Worm (Caenorhabditis elegans): ENCODE data around the gene perm-4.
A peak's percentile ranks its signal among the peaks of the same experiment; 100 is the strongest.

The perm-4 gene

DNA sequence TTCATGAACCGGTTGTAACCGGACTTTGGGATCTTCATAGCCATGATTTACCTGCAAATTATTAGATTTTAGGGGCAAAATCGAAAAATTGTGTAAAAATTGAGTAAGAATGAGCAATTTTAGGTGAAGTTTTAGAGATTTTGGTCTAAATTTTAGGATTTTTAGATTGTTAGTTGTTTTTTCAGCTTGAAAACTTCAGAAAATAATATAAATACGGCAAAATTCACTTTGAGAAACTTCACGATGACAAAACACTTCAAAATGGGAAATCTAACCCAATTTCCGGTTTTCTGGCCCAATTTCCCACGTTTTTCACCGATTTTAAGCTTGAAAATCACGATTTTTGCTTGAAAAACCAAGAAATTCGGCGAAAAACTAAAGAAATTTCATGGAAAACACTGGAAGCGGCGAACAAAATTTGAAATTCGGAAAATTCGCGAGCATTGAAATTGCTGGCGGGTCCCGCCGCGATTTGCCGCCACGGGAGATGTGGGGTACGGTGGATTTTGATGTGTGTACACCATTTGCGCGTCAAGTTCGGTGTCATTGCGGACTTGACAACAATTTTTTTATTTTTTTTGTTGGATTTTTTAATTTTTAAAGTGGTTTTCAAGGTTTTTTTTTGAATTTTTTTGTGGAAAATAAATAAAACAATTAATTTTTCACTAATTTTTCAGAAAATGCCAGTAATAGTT is 30.9 kb downstream of the perm-4 start, which contains the start of the genes cct-8 and Y55F3AR.2 (continued):
- TF ChIP-seq zip-4 (GFP tag; optimal IDR thresholded peaks at IDR 0.05) (peak; percentile 97), lin-13 (GFP tag; optimal IDR thresholded peaks at IDR 0.05) (peak; percentile 96), dsc-1 (tag; optimal IDR thresholded peaks at IDR 0.05) (peak; percentile 99), isw-1 (GFP tag; IDR thresholded peaks at IDR 0.05) (peak; percentile 99), ceh-8 (GFP tag; optimal IDR thresholded peaks at IDR 0.05) (peak; percentile 98), nhr-12 (tag; optimal IDR thresholded peaks at IDR 0.05) (peak; percentile 75), pax-3 (tag; optimal IDR thresholded peaks at IDR 0.05) (peak; percentile 98), lin-35 (GFP tag; optimal IDR thresholded peaks at IDR 0.05) (peak; percentile 89 to 93), lin-39 (tag; optimal IDR thresholded peaks at IDR 0.05) (peak; percentile 98), pqm-1 (tag; optimal IDR thresholded peaks at IDR 0.05) (no peak), elt-3 (tag; optimal IDR thresholded peaks at IDR 0.05) (peak in 3 of 6 experiments; percentile 36 to 95 (median 91)), blmp-1 (tag; optimal IDR thresholded peaks at IDR 0.05) (peak; percentile 66), grh-1 (GFP tag; IDR thresholded peaks at IDR 0.05) (peak; percentile 99), nhr-85 (tag) (peak; percentile 98), ceh-63 (GFP tag; optimal IDR thresholded peaks at IDR 0.05) (peak; percentile 78), pag-3 (tag; optimal IDR thresholded peaks at IDR 0.05; ENCODE audit: borderline replicate concordance, insufficient read depth) (no peak), fkh-10 (GFP tag; optimal IDR thresholded peaks at IDR 0.05) (peak; percentile 93), nhr-84 (tag; optimal IDR thresholded peaks at IDR 0.05) (peak; percentile 24), alr-1 (tag; optimal IDR thresholded peaks at IDR 0.05; ENCODE audit: borderline replicate concordance) (no peak), efl-3 (GFP tag; optimal IDR thresholded peaks at IDR 0.05) (peak; percentile 89), F16B12.6 (tag; optimal IDR thresholded peaks at IDR 0.05) (peak; percentile 100), swsn-7 (tag; optimal IDR thresholded peaks at IDR 0.05) (peak; percentile 99), fkh-8 (tag; optimal IDR thresholded peaks at IDR 0.05) (peak; percentile 99), sox-4 (tag; optimal IDR thresholded peaks at IDR 0.05) (peak; percentile 92), ztf-11 (tag; optimal IDR thresholded peaks at IDR 0.05) (peak in 1 of 2 experiments; percentile 92), sptf-1 (tag; optimal IDR thresholded peaks at IDR 0.05) (no peak), unc-30 (tag; optimal IDR thresholded peaks at IDR 0.05) (peak; percentile 70), ceh-82 (tag; optimal IDR thresholded peaks at IDR 0.05) (peak; percentile 95 to 99 (median 99)), lsy-2 (tag; optimal IDR thresholded peaks at IDR 0.05) (peak; percentile 100), lin-15B (tag; optimal IDR thresholded peaks at IDR 0.05) (peak; percentile 92), ceh-88 (GFP tag; IDR thresholded peaks at IDR 0.05) (peak; percentile 97), unc-130 (tag; optimal IDR thresholded peaks at IDR 0.05) (peak; percentile 92), fkh-4 (tag; optimal IDR thresholded peaks at IDR 0.05; ENCODE audit: borderline replicate concordance) (peak; percentile 89)

DNA sequence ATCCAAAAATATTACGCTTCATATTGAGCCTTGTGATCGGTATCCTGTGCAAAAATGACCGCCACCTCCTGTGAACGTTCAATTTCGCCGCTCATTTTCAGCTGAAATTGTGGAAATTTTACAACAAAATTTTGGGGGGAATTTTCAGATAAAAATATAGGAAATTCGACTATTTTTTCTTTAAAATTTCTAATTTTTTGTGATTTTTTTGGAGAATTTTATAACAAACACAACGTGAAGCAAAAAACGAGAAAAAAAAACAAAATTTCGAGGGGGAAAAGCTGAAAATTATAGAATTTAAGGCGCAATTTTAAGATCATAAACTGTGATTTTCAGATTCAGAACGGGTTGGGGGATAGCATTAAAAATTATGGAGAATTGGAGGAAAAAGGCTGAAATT is 38.0 kb downstream of the perm-4 start, which contains the start of gene csn-4:
Gene csn-4, minus strand, starts transcription at position 101 of the 400 bp plus-strand sequence.
- TF ChIP-seq mdl-1 (tag; optimal IDR thresholded peaks at IDR 0.05) (no peak), efl-1 (optimal IDR thresholded peaks at IDR 0.05) (no peak), efl-1 (GFP tag; optimal IDR thresholded peaks at IDR 0.05 in 1 of 2) (peak in 1 of 2 experiments; percentile 63)

DNA sequence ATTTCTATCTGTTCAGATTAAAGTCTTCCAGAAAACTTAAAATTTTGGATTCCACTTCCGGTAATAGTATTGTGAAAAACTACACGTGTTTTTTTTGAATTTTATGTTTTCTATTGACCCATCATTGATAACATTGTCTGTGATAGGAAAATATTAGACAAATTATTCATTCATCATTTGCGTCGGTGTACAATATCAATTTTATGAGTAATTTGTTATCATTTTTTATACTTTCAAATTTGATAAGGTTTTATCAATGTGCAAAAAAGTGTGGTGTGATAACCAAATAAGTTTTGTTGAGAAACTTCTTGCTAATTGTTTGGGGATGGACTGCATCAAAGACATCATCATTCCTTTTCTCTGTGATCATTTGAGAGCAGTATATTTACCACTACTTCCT is 49.4 kb downstream of the perm-4 start:
- peak; percentile 88 for TF ChIP-seq elt-2 (tag; optimal IDR thresholded peaks at IDR 0.05)
- TF ChIP-seq efl-1 (optimal IDR thresholded peaks at IDR 0.05) = no peak
- no peak for TF ChIP-seq efl-1 (GFP tag; optimal IDR thresholded peaks at IDR 0.05 in 1 of 2)
- TF ChIP-seq jun-1 (tag; optimal IDR thresholded peaks at IDR 0.05) = peak; percentile 52
- TF ChIP-seq pqm-1 (tag; optimal IDR thresholded peaks at IDR 0.05) = peak; percentile 76
- TF ChIP-seq tlp-1 (tag; optimal IDR thresholded peaks at IDR 0.05) = peak; percentile 52
- TF ChIP-seq nhr-85 (tag) = no peak
